Fruit fly (Drosophila melanogaster): ENCODE measurements around the gene up.

Gene up

dm6 chrX:13643961-13644360, 41.6 kb upstream of the up start (continued):
- TF ChIP-seq CG10147 (GFP tag; optimal IDR thresholded peaks at IDR 0.05) (peak; percentile 22), CG31224 (GFP tag; IDR thresholded peaks at IDR 0.05) (peak; percentile 21; the same call in 1 of the 2 replicates), bowl (GFP tag; IDR thresholded peaks at IDR 0.05) (peak; percentile 46; the same call in 1 of the 2 replicates), tin (GFP tag; optimal IDR thresholded peaks at IDR 0.05) (peak; percentile 34), zfh1 (GFP tag; IDR thresholded peaks at IDR 0.05) (peak; percentile 70; the same call in 2 of the 3 replicates), Atf6 (GFP tag; IDR thresholded peaks at IDR 0.05) (peak; percentile 71; the same call in 1 of the 2 replicates), jing (GFP tag; optimal IDR thresholded peaks at IDR 0.05) (peak; percentile 37), hth (optimal IDR thresholded peaks at IDR 0.05) (no peak), gem (tag; optimal IDR thresholded peaks at IDR 0.05) (peak; percentile 64), twi (tag; optimal IDR thresholded peaks at IDR 0.05) (no peak), CG17912 (GFP tag; optimal IDR thresholded peaks at IDR 0.05) (no peak), CG7271 (tag; optimal IDR thresholded peaks at IDR 0.05) (no peak), CG14050 (GFP tag; IDR thresholded peaks at IDR 0.05) (no peak; the same call in 2 of the 3 replicates), Blimp-1 (GFP tag; optimal IDR thresholded peaks at IDR 0.05) (peak; percentile 81), tio (GFP tag; optimal IDR thresholded peaks at IDR 0.05) (no peak), HLH3B (GFP tag; IDR thresholded peaks at IDR 0.05) (peak; percentile 54), CG6813 (GFP tag; optimal IDR thresholded peaks at IDR 0.05) (peak; percentile 36), schlank (tag; optimal IDR thresholded peaks at IDR 0.05) (no peak), Chrac-16 (GFP tag; optimal IDR thresholded peaks at IDR 0.05) (peak; percentile 20), Sry-δ (GFP tag; optimal IDR thresholded peaks at IDR 0.05) (no peak), CG15479 (GFP tag; optimal IDR thresholded peaks at IDR 0.05) (no peak), caup (GFP tag; optimal IDR thresholded peaks at IDR 0.05; ENCODE audit: severe bottlenecking) (peak; percentile 44), Side (GFP tag; optimal IDR thresholded peaks at IDR 0.05) (peak; percentile 57), cg (GFP tag; optimal IDR thresholded peaks at IDR 0.05) (no peak), CG18619 (GFP tag; optimal IDR thresholded peaks at IDR 0.05) (peak; percentile 1), CG13424 (tag; optimal IDR thresholded peaks at IDR 0.05) (peak; percentile 35), gsb (GFP tag; IDR thresholded peaks at IDR 0.05) (no peak), CG4404 (GFP tag; IDR thresholded peaks at IDR 0.05) (no peak), Taf1 (GFP tag; IDR thresholded peaks at IDR 0.05) (0 out of 2 replicates have a peak, but pooled peaks have one; percentile 9), ac (GFP tag; optimal IDR thresholded peaks at IDR 0.05) (no peak), cato (GFP tag; optimal IDR thresholded peaks at IDR 0.05; ENCODE audit: borderline replicate concordance) (peak; percentile 34), CkIIα-i1 (GFP tag; IDR thresholded peaks at IDR 0.05) (no peak), Drgx (GFP tag; IDR thresholded peaks at IDR 0.05) (0 out of 2 replicates have a peak, but pooled peaks have one; percentile 14), NFAT (GFP tag; IDR thresholded peaks at IDR 0.05) (peak; percentile 84; the same call in 1 of the 2 replicates), gro (GFP tag; optimal IDR thresholded peaks at IDR 0.05) (no peak), az2 (GFP tag; optimal IDR thresholded peaks at IDR 0.05) (peak; percentile 48), CG2199 (GFP tag; IDR thresholded peaks at IDR 0.05) (0 out of 3 replicates have a peak, but pooled peaks have one; percentile 40), CG13296 (GFP tag; optimal IDR thresholded peaks at IDR 0.05) (peak; percentile 12), run (tag; optimal IDR thresholded peaks at IDR 0.05) (no peak), CG8765 (GFP tag; IDR thresholded peaks at IDR 0.05) (no peak), Mad (GFP tag; optimal IDR thresholded peaks at IDR 0.05) (no peak), CG5245 (GFP tag; optimal IDR thresholded peaks at IDR 0.05) (peak; percentile 57), CG11695 (GFP tag; IDR thresholded peaks at IDR 0.05) (peak; percentile 66; the same call in 2 of the 3 replicates), CG11723 (GFP tag; optimal IDR thresholded peaks at IDR 0.05) (no peak), CG5953 (GFP tag; IDR thresholded peaks at IDR 0.05) (0 out of 2 replicates have a peak, but pooled peaks have one; percentile 24), CG4820 (GFP tag; optimal IDR thresholded peaks at IDR 0.05) (peak; percentile 54), CG7928 (GFP tag; optimal IDR thresholded peaks at IDR 0.05) (no peak), mam (GFP tag; optimal IDR thresholded peaks at IDR 0.05) (no peak), sqz (GFP tag; optimal IDR thresholded peaks at IDR 0.05) (peak; percentile 84), repo (GFP tag; optimal IDR thresholded peaks at IDR 0.05) (no peak), CG14667 (GFP tag; IDR thresholded peaks at IDR 0.05) (peak; percentile 53)
